Fruit fly (Drosophila melanogaster) whole organism: ENCODE data around the gene wit.

Source experiments
- CG8478 ChIP-seq: fragments of >200 bp; optimal IDR thresholded peaks from 2 replicates; lab custom pipeline; 2018; ENCODE audit warnings: inconsistent platforms
- pan ChIP-seq: fragments of >200 bp; optimal IDR thresholded peaks from 2 replicates; lab custom pipeline; 2017

DNA sequence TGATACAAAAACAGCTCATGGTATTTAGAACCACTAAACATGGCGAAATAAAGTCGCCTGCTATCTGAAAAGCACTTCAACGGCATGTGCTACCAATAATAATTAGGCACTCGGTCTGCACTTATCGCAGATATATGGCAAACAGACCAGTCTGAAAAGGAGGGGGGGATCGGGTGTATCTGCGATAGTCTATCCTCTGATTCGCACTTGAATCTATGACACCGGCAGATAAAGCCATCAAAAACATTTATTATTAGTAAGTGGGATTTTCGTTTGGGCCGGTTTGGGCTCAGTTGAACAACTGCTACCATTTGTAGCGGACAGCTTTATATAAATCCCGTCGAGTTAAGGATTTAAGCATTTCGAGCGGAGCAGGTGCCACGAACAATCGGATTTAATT lies 15.8 kb upstream of the wit start, which contains the start of gene CG14989:
- no peak for TF ChIP-seq CG8478
- no peak for TF ChIP-seq pan (lab: Kevin White, UChicago)
